Worm (Caenorhabditis elegans) whole organism, midembryonic: Measurements from ENCODE around the gene Y48G9A.9.

ENCODE experiments used
- med-1 ChIP-seq: sonication (generic microtip); optimal IDR thresholded peaks from 2 replicates; lab custom pipeline; 2017; ENCODE audit warnings: missing genetic modification characterization, mild to moderate bottlenecking, missing compliant biosample characterization, antibody characterized with exemption, missing genetic modification reagents; ENCODE audit not compliant: insufficient read depth
- tab-1 ChIP-seq: fragments of 200-800 bp; sonication (Bioruptor generic); IDR thresholded peaks from 2 replicates; pipeline ENCODE4 v1.3.6; 2022; ENCODE audit warnings: missing genetic modification characterization, missing compliant biosample characterization
- ztf-29 ChIP-seq: fragments of 200-800 bp; sonication (Bioruptor generic); IDR thresholded peaks from 2 replicates; pipeline ENCODE4 v1.3.6; 2022; ENCODE audit warnings: missing genetic modification reagents, missing genetic modification characterization, missing compliant biosample characterization

ce11 chrIII:2091367-2091766, 1.1 kb upstream of the Y48G9A.9 start:
- TF ChIP-seq tab-1 (GFP tag; lab: Robert Waterston, UW) (no peak), med-1 (GFP tag; lab: Kevin White, UChicago) (no peak), ztf-29 (GFP tag; lab: Robert Waterston, UW) (no peak)
